Fruit fly (Drosophila melanogaster): ENCODE data around the gene Lcp65Ad.

DNA sequence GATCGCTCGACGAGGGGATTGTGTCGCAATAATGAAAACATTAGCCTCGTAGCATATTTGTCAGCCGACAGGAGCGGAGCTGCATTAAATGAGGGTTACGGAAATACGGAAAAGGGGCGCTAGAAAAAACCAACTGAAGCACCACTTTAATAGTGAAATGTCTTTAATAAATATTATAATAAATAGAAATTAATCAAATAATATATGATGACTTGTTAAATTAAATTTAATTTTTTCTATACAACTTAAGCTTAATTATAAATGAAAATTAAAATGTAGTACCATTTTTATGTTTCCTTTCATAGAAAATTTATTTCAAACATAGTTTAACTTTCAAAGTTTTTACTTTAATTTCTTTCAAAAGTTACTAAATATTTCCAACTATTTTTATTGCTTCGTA lies 18.8 kb downstream of the Lcp65Ad start:
- TF ChIP-seq CG8478 (optimal IDR thresholded peaks at IDR 0.05) (no peak), CTCF (optimal IDR thresholded peaks at IDR 0.05) (no peak)
